Worm (Caenorhabditis elegans): ENCODE results near the gene ctbp-1.

The ctbp-1 gene

ce11 chrX:5862408-5862807 lies at the start of gene ctbp-1:
Gene ctbp-1, plus strand, starts transcription at chrX:5862708.
- TF ChIP-seq ama-1 (optimal IDR thresholded peaks at IDR 0.05) (no peak), pes-1 (GFP tag; IDR thresholded peaks at IDR 0.05) (no peak), ceh-36 (tag; optimal IDR thresholded peaks at IDR 0.05) (no peak), ceh-13 (GFP tag; optimal IDR thresholded peaks at IDR 0.05) (no peak), flt-1 (GFP tag; IDR thresholded peaks at IDR 0.05) (no peak), hmbx-1 (tag; optimal IDR thresholded peaks at IDR 0.05) (no peak), scrt-1 (GFP tag; IDR thresholded peaks at IDR 0.05) (no peak), tra-4 (tag; optimal IDR thresholded peaks at IDR 0.05) (no peak), aly-1 (tag; optimal IDR thresholded peaks at IDR 0.05) (no peak), tbx-11 (GFP tag; IDR thresholded peaks at IDR 0.05) (no peak), sea-1 (GFP tag; conservative IDR thresholded peaks at IDR 0.05) (no peak), ets-7 (tag; optimal IDR thresholded peaks at IDR 0.05) (no peak)

- TF ChIP-seq tra-4 (tag; optimal IDR thresholded peaks at IDR 0.05) (no peak), tbx-37 (GFP tag; conservative IDR thresholded peaks at IDR 0.05) (no peak), sea-1 (GFP tag; conservative IDR thresholded peaks at IDR 0.05) (no peak), flt-1 (GFP tag; IDR thresholded peaks at IDR 0.05) (no peak), ama-1 (optimal IDR thresholded peaks at IDR 0.05) (no peak), F13C5.2 (tag; optimal IDR thresholded peaks at IDR 0.05) (no peak), scrt-1 (GFP tag; IDR thresholded peaks at IDR 0.05) (no peak), hnd-1 (tag; optimal IDR thresholded peaks at IDR 0.05) (no peak), ceh-13 (GFP tag; optimal IDR thresholded peaks at IDR 0.05) (no peak)
Observed at ce11 chrX:5813030-5813429, 49.5 kb upstream of the ctbp-1 start.

ce11 chrX:5814342-5814741 lies 48.2 kb upstream of the ctbp-1 start:
- TF ChIP-seq tbx-37 (GFP tag; conservative IDR thresholded peaks at IDR 0.05), result no peak
- no peak for TF ChIP-seq pes-1 (GFP tag; IDR thresholded peaks at IDR 0.05)
- TF ChIP-seq ceh-13 (GFP tag; optimal IDR thresholded peaks at IDR 0.05), result no peak

ce11 chrX:5815343-5815742 lies 47.2 kb upstream of the ctbp-1 start:
- TF ChIP-seq aly-1 (tag; optimal IDR thresholded peaks at IDR 0.05) (no peak), ets-7 (tag; optimal IDR thresholded peaks at IDR 0.05) (no peak), tbx-37 (GFP tag; conservative IDR thresholded peaks at IDR 0.05) (no peak), ama-1 (optimal IDR thresholded peaks at IDR 0.05) (no peak), F13C5.2 (tag; optimal IDR thresholded peaks at IDR 0.05) (no peak), hmg-4 (GFP tag; optimal IDR thresholded peaks at IDR 0.05) (no peak), ceh-36 (tag; optimal IDR thresholded peaks at IDR 0.05) (no peak), tbx-11 (GFP tag; IDR thresholded peaks at IDR 0.05) (no peak), tra-4 (tag; optimal IDR thresholded peaks at IDR 0.05) (no peak), flt-1 (GFP tag; IDR thresholded peaks at IDR 0.05) (no peak), sea-1 (GFP tag; conservative IDR thresholded peaks at IDR 0.05) (no peak), B0310.2 (tag; optimal IDR thresholded peaks at IDR 0.05) (no peak), hmbx-1 (tag; optimal IDR thresholded peaks at IDR 0.05) (no peak), ceh-13 (GFP tag; optimal IDR thresholded peaks at IDR 0.05) (no peak), scrt-1 (GFP tag; IDR thresholded peaks at IDR 0.05) (no peak), hnd-1 (tag; optimal IDR thresholded peaks at IDR 0.05) (no peak), pes-1 (GFP tag; IDR thresholded peaks at IDR 0.05) (no peak)

ce11 chrX:5816346-5816745 lies 46.2 kb upstream of the ctbp-1 start:
- no peak for TF ChIP-seq scrt-1 (GFP tag; IDR thresholded peaks at IDR 0.05)
- TF ChIP-seq aly-1 (tag; optimal IDR thresholded peaks at IDR 0.05), result peak; percentile 23
- peak; percentile 75 for TF ChIP-seq hmg-4 (GFP tag; optimal IDR thresholded peaks at IDR 0.05)
- no peak for TF ChIP-seq ets-7 (tag; optimal IDR thresholded peaks at IDR 0.05)
- TF ChIP-seq B0310.2 (tag; optimal IDR thresholded peaks at IDR 0.05), result peak; percentile 1
- peak; percentile 55 for TF ChIP-seq F13C5.2 (tag; optimal IDR thresholded peaks at IDR 0.05)
- TF ChIP-seq flt-1 (GFP tag; IDR thresholded peaks at IDR 0.05), result 0 out of 2 replicates have a peak, but pooled peaks have one; percentile 7

ce11 chrX:5817078-5817477 lies 45.4 kb upstream of the ctbp-1 start:
- no peak for TF ChIP-seq scrt-1 (GFP tag; IDR thresholded peaks at IDR 0.05)
- no peak for TF ChIP-seq pes-1 (GFP tag; IDR thresholded peaks at IDR 0.05)

ce11 chrX:5818176-5818575 lies 44.3 kb upstream of the ctbp-1 start:
- TF ChIP-seq scrt-1 (GFP tag; IDR thresholded peaks at IDR 0.05), result 0 out of 2 replicates have a peak, but pooled peaks have one; percentile 19
- TF ChIP-seq tbx-37 (GFP tag; conservative IDR thresholded peaks at IDR 0.05), result no peak
- TF ChIP-seq F13C5.2 (tag; optimal IDR thresholded peaks at IDR 0.05), result peak; percentile 29
- no peak for TF ChIP-seq hnd-1 (tag; optimal IDR thresholded peaks at IDR 0.05)
- TF ChIP-seq hmbx-1 (tag; optimal IDR thresholded peaks at IDR 0.05), result no peak
- TF ChIP-seq flt-1 (GFP tag; IDR thresholded peaks at IDR 0.05), result 0 out of 2 replicates have a peak, but pooled peaks have one; percentile 34
- peak; percentile 86 for TF ChIP-seq hmg-4 (GFP tag; optimal IDR thresholded peaks at IDR 0.05)
- TF ChIP-seq sea-1 (GFP tag; conservative IDR thresholded peaks at IDR 0.05), result 0 out of 2 replicates have a peak, but pooled peaks have one; percentile 16
- no peak for TF ChIP-seq ceh-36 (tag; optimal IDR thresholded peaks at IDR 0.05)

- TF ChIP-seq pes-1 (GFP tag; IDR thresholded peaks at IDR 0.05) (0 out of 2 replicates have a peak, but pooled peaks have one; percentile 26), ceh-36 (tag; optimal IDR thresholded peaks at IDR 0.05) (no peak)
Observed at ce11 chrX:5819702-5820470, 42.6 kb upstream of the ctbp-1 start.

All from whole organism, early embryonic.